Worm (Caenorhabditis elegans) whole organism, mixed stage, embryonic: Measurements from ENCODE around the gene wee-1.1.

Experiments used
- bed-3 ChIP-seq: fragments of 200-800 bp; sonication (Bioruptor generic); optimal IDR thresholded peaks from 3 replicates; lab custom pipeline; 2018; ENCODE audit warnings: mild to moderate bottlenecking, missing genetic modification characterization, moderate library complexity, missing compliant biosample characterization
- blmp-1 ChIP-seq: fragments of 150-350 bp; optimal IDR thresholded peaks from 2 replicates; lab custom pipeline; 2014; ENCODE audit warnings: missing biosample characterization, missing genetic modification characterization
- elt-1 ChIP-seq: sonication (generic microtip); optimal IDR thresholded peaks from 2 replicates; lab custom pipeline; 2017; ENCODE audit warnings: missing genetic modification characterization, mild to moderate bottlenecking, missing compliant biosample characterization, antibody characterized with exemption, moderate library complexity, borderline replicate concordance; ENCODE audit not compliant: insufficient read depth
- elt-3 ChIP-seq: fragments of 150-350 bp; optimal IDR thresholded peaks from 2 replicates; lab custom pipeline; 2014; ENCODE audit warnings: missing biosample characterization, missing genetic modification characterization
- lsy-2 ChIP-seq: fragments of 150-350 bp; optimal IDR thresholded peaks from 2 replicates; lab custom pipeline; 2014; ENCODE audit warnings: missing biosample characterization, missing genetic modification characterization
- nhr-237 ChIP-seq: fragments of 150-350 bp; optimal IDR thresholded peaks from 2 replicates; lab custom pipeline; 2014; ENCODE audit warnings: missing biosample characterization, missing genetic modification characterization
- nhr-28 ChIP-seq: fragments of 150-350 bp; optimal IDR thresholded peaks from 2 replicates; lab custom pipeline; 2014; ENCODE audit warnings: missing biosample characterization, missing genetic modification characterization
- snpc-4 ChIP-seq: fragments of 150-350 bp; optimal IDR thresholded peaks from 2 replicates; lab custom pipeline; 2014; ENCODE audit warnings: missing biosample characterization, missing genetic modification characterization

DNA sequence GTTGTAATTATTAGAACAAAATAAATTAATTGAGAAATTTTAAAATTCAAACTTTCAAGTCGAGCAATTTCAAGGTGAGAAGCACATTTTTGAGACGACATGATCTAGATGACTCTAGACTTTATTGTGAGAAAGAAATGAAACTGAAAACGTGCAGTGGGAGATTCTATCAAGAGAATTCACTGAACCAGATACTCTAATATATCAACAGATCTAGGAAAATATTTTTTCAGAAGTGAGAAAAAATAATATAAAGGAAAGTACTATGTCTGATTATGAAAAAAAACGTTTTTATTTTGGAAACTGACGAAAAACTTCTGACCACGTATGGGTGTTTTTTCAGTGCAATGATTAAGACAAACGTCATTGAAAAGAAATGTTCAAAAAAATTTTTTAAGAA is 42.6 kb downstream of the wee-1.1 start, which contains the start of gene sra-3:
- no peak for TF ChIP-seq nhr-28
- no peak for TF ChIP-seq snpc-4 (tag; lab: Kevin White, UChicago)
- TF ChIP-seq elt-1 = no peak
- no peak for TF ChIP-seq bed-3 (GFP tag; lab: Kevin White, UChicago)
- TF ChIP-seq elt-3 (tag; lab: Kevin White, UChicago) = no peak
- TF ChIP-seq nhr-237 (tag; lab: Kevin White, UChicago) = no peak
- TF ChIP-seq blmp-1 (tag; lab: Kevin White, UChicago) = no peak
- no peak for TF ChIP-seq lsy-2
